Worm (Caenorhabditis elegans) whole organism, L3 larva: ENCODE measurements around the gene C07A9.13.

ENCODE experiments used
- ZK546.5 ChIP-seq: sonication (generic microtip); optimal IDR thresholded peaks from 2 replicates; lab custom pipeline; 2017; ENCODE audit warnings: missing biosample characterization, missing genetic modification characterization
- ama-1 ChIP-seq: fragments of 150-350 bp; optimal IDR thresholded peaks from 2 replicates; lab custom pipeline; 2018
- daf-12 ChIP-seq: fragments of 150-350 bp; optimal IDR thresholded peaks from 2 replicates; lab custom pipeline; 2014; ENCODE audit warnings: missing biosample characterization, missing genetic modification reagents, missing genetic modification characterization
- elt-3 ChIP-seq, 3 experiments: fragments of 150-350 bp in 1 of 3; sonication (generic microtip) in 2 of 3; optimal IDR thresholded peaks; 2 replicates in 2 of 3; 4 replicates in 1 of 3; lab custom pipeline; 2014 to 2017; ENCODE audit warnings: missing biosample characterization in 3 of 3, missing genetic modification characterization in 3 of 3
- fkh-10 ChIP-seq: sonication (generic microtip); optimal IDR thresholded peaks from 2 replicates; lab custom pipeline; 2017; ENCODE audit warnings: missing biosample characterization, missing genetic modification reagents, missing genetic modification characterization
- lin-39 ChIP-seq: fragments of 150-350 bp; optimal IDR thresholded peaks from 2 replicates; lab custom pipeline; 2018; ENCODE audit warnings: missing biosample characterization, missing genetic modification reagents, missing genetic modification characterization
- nhr-28 ChIP-seq: fragments of 150-350 bp; optimal IDR thresholded peaks from 2 replicates; lab custom pipeline; 2014; ENCODE audit warnings: missing biosample characterization, missing genetic modification characterization
- nhr-77 ChIP-seq: fragments of 150-350 bp; optimal IDR thresholded peaks from 2 replicates; lab custom pipeline; 2014; ENCODE audit warnings: missing biosample characterization, missing genetic modification characterization
- sea-2 ChIP-seq: fragments of 150-350 bp; sonication (generic microtip); optimal IDR thresholded peaks from 4 replicates; lab custom pipeline; 2014; ENCODE audit warnings: missing biosample characterization, missing genetic modification reagents, missing genetic modification characterization
- snpc-4 ChIP-seq: fragments of 150-350 bp; optimal IDR thresholded peaks from 2 replicates; lab custom pipeline; 2014; ENCODE audit warnings: missing biosample characterization, missing genetic modification characterization
- ztf-4 ChIP-seq: fragments of 150-350 bp; optimal IDR thresholded peaks from 2 replicates; lab custom pipeline; 2014; ENCODE audit warnings: missing biosample characterization, missing genetic modification characterization

DNA sequence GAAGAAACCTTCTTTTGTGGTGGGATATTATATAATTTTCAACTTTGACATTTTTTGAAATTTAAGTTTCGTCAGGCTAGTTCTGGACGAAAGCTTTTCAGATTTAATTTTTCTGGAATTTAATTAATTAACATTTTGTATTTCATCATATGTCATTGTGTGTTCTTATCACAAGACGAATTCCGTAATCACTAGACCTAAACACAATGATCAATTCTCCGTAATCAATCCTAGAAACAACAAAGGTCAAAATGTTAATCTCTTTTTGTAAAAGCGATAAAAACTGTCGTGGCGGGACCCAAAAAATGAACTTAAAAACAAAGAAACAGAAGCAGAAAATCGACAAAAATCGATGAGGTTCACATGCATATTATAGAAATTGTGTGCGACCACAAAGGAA is 33.6 kb upstream of the C07A9.13 start:
- TF ChIP-seq nhr-28 (tag; lab: Kevin White, UChicago) (no peak), snpc-4 (tag; lab: Kevin White, UChicago) (no peak), nhr-77 (tag; lab: Kevin White, UChicago) (no peak), daf-12 (tag; lab: Kevin White, UChicago) (no peak), ZK546.5 (tag; lab: Kevin White, UChicago) (no peak), sea-2 (no peak), lin-39 (no peak), fkh-10 (GFP tag; lab: Kevin White, UChicago) (no peak), elt-3 (tag; optimal IDR thresholded peaks at IDR 0.05; lab: Kevin White, UChicago) (no peak), ztf-4 (tag; lab: Kevin White, UChicago) (no peak), ama-1 (lab: Kevin White, UChicago) (no peak)
